Worm (Caenorhabditis elegans) whole organism, L2 larva: Measurements from ENCODE around the gene srj-25.

ENCODE experiments used
- C34F6.9 ChIP-seq: fragments of 150-350 bp; optimal IDR thresholded peaks from 2 replicates; lab custom pipeline; 2014; ENCODE audit warnings: missing biosample characterization, missing genetic modification characterization
- F13H6.1 ChIP-seq: sonication (generic microtip); optimal IDR thresholded peaks from 2 replicates; lab custom pipeline; 2016; ENCODE audit warnings: missing genetic modification characterization, missing compliant biosample characterization
- R02D3.7 ChIP-seq: fragments of 150-350 bp; optimal IDR thresholded peaks from 2 replicates; lab custom pipeline; 2014; ENCODE audit warnings: missing biosample characterization, missing genetic modification characterization
- Y55F3AM.14 ChIP-seq: fragments of 200-800 bp; sonication (Bioruptor generic); optimal IDR thresholded peaks from 2 replicates; lab custom pipeline; 2018; ENCODE audit warnings: mild to moderate bottlenecking, missing genetic modification characterization, missing compliant biosample characterization
- alr-1 ChIP-seq: fragments of 150-350 bp; optimal IDR thresholded peaks from 2 replicates; lab custom pipeline; 2014; ENCODE audit warnings: missing biosample characterization, missing genetic modification characterization
- aly-2 ChIP-seq: fragments of 150-350 bp; optimal IDR thresholded peaks from 2 replicates; lab custom pipeline; 2014; ENCODE audit warnings: missing biosample characterization, missing genetic modification characterization
- ama-1 ChIP-seq: fragments of 150-350 bp; optimal IDR thresholded peaks from 2 replicates; lab custom pipeline; 2018; ENCODE audit warnings: inconsistent platforms
- blmp-1 ChIP-seq: sonication (generic microtip); optimal IDR thresholded peaks from 2 replicates; lab custom pipeline; 2017; ENCODE audit warnings: missing genetic modification characterization, mild to moderate bottlenecking, missing compliant biosample characterization, antibody characterized with exemption, moderate library complexity; ENCODE audit not compliant: insufficient read depth
- ceh-16 ChIP-seq: fragments of 150-350 bp; optimal IDR thresholded peaks from 2 replicates; lab custom pipeline; 2014; ENCODE audit warnings: missing biosample characterization, missing genetic modification characterization
- ceh-82 ChIP-seq: fragments of 150-350 bp; optimal IDR thresholded peaks from 2 replicates; lab custom pipeline; 2014; ENCODE audit warnings: missing biosample characterization, missing genetic modification characterization
- crh-2 ChIP-seq: sonication (generic microtip); optimal IDR thresholded peaks from 2 replicates; lab custom pipeline; 2017; ENCODE audit warnings: missing biosample characterization, missing genetic modification characterization
- dmd-4 ChIP-seq: sonication (generic microtip); optimal IDR thresholded peaks from 2 replicates; lab custom pipeline; 2017; ENCODE audit warnings: missing biosample characterization, missing genetic modification characterization
- egl-27 ChIP-seq: sonication (generic microtip); optimal IDR thresholded peaks from 3 replicates; lab custom pipeline; 2017; ENCODE audit warnings: missing biosample characterization, missing genetic modification reagents, missing genetic modification characterization
- elt-1 ChIP-seq: fragments of 150-350 bp; optimal IDR thresholded peaks from 2 replicates; lab custom pipeline; 2014; ENCODE audit warnings: missing biosample characterization, missing genetic modification characterization
- elt-3 ChIP-seq: sonication (generic microtip); optimal IDR thresholded peaks from 2 replicates; lab custom pipeline; 2017; ENCODE audit warnings: missing biosample characterization, missing genetic modification characterization
- gmeb-1 ChIP-seq: fragments of 150-350 bp; optimal IDR thresholded peaks from 2 replicates; lab custom pipeline; 2014; ENCODE audit warnings: missing biosample characterization, missing genetic modification characterization
- lin-11 ChIP-seq: fragments of 150-350 bp; sonication (generic microtip); optimal IDR thresholded peaks from 2 replicates; lab custom pipeline; 2014; ENCODE audit warnings: missing biosample characterization, missing genetic modification characterization, inconsistent platforms, mixed read lengths
- lin-13 ChIP-seq: fragments of 150-350 bp; optimal IDR thresholded peaks from 2 replicates; lab custom pipeline; 2014; ENCODE audit warnings: missing biosample characterization, missing genetic modification reagents, missing genetic modification characterization
- mab-5 ChIP-seq: fragments of 150-350 bp; optimal IDR thresholded peaks from 2 replicates; lab custom pipeline; 2014; ENCODE audit warnings: missing biosample characterization, missing genetic modification characterization
- mbf-1 ChIP-seq: sonication (generic microtip); optimal IDR thresholded peaks from 2 replicates; lab custom pipeline; 2017; ENCODE audit warnings: missing biosample characterization, missing genetic modification characterization
- mdl-1 ChIP-seq, 2 experiments: fragments of 150-350 bp in 1 of 2; sonication (generic microtip) in 1 of 2; optimal IDR thresholded peaks; 2 replicates each; lab custom pipeline; 2017; ENCODE audit warnings: missing biosample characterization in 2 of 2, missing genetic modification characterization in 2 of 2
- nhr-10 ChIP-seq: sonication (generic microtip); optimal IDR thresholded peaks from 2 replicates; lab custom pipeline; 2017; ENCODE audit warnings: missing biosample characterization, missing genetic modification characterization
- nhr-11 ChIP-seq: fragments of 150-350 bp; optimal IDR thresholded peaks from 2 replicates; lab custom pipeline; 2014; ENCODE audit warnings: missing biosample characterization, missing genetic modification characterization
- nhr-129 ChIP-seq: fragments of 150-350 bp; optimal IDR thresholded peaks from 2 replicates; lab custom pipeline; 2014; ENCODE audit warnings: missing biosample characterization, missing genetic modification characterization
- nhr-23 ChIP-seq: fragments of 150-350 bp; optimal IDR thresholded peaks from 2 replicates; lab custom pipeline; 2014; ENCODE audit warnings: missing biosample characterization, missing genetic modification reagents, missing genetic modification characterization
- nhr-237 ChIP-seq: fragments of 150-350 bp; optimal IDR thresholded peaks from 2 replicates; lab custom pipeline; 2014; ENCODE audit warnings: missing biosample characterization, missing genetic modification characterization
- nhr-25 ChIP-seq: fragments of 150-350 bp; sonication (generic microtip); optimal IDR thresholded peaks from 3 replicates; lab custom pipeline; 2014; ENCODE audit warnings: missing biosample characterization, missing genetic modification characterization
- nhr-6 ChIP-seq: fragments of 150-350 bp; optimal IDR thresholded peaks from 2 replicates; lab custom pipeline; 2014; ENCODE audit warnings: missing biosample characterization, missing genetic modification characterization
- nhr-77 ChIP-seq: fragments of 150-350 bp; optimal IDR thresholded peaks from 2 replicates; lab custom pipeline; 2014; ENCODE audit warnings: missing biosample characterization, missing genetic modification characterization
- peb-1 ChIP-seq: fragments of 150-350 bp; optimal IDR thresholded peaks from 2 replicates; lab custom pipeline; 2014; ENCODE audit warnings: missing biosample characterization, missing genetic modification characterization
- sem-4 ChIP-seq: fragments of 150-350 bp; optimal IDR thresholded peaks from 2 replicates; lab custom pipeline; 2014; ENCODE audit warnings: missing biosample characterization, missing genetic modification reagents, missing genetic modification characterization
- sma-9 ChIP-seq, 2 experiments: fragments of 150-350 bp in 1 of 2; sonication (generic microtip) in 1 of 2; optimal IDR thresholded peaks; 2 replicates each; lab custom pipeline; 2014 to 2016; ENCODE audit warnings: missing genetic modification characterization in 2 of 2, mild to moderate bottlenecking in 1 of 2, missing biosample characterization in 1 of 2, missing compliant biosample characterization in 1 of 2, missing genetic modification reagents in 1 of 2, moderate library complexity in 1 of 2
- snpc-4 ChIP-seq: fragments of 150-350 bp; optimal IDR thresholded peaks from 2 replicates; lab custom pipeline; 2014; ENCODE audit warnings: missing biosample characterization, missing genetic modification characterization
- unc-55 ChIP-seq: fragments of 150-350 bp; sonication (generic microtip); optimal IDR thresholded peaks from 3 replicates; lab custom pipeline; 2014; ENCODE audit warnings: missing biosample characterization, missing genetic modification reagents, missing genetic modification characterization
- zag-1 ChIP-seq: fragments of 150-350 bp; optimal IDR thresholded peaks from 2 replicates; lab custom pipeline; 2014; ENCODE audit warnings: missing biosample characterization, missing genetic modification characterization
- ztf-1 ChIP-seq: fragments of 200-800 bp; sonication (Bioruptor generic); conservative IDR thresholded peaks from 2 replicates; pipeline ENCODE4 v1.3.6; 2022; ENCODE audit warnings: missing genetic modification characterization, missing compliant biosample characterization
- ztf-11 ChIP-seq: sonication (generic microtip); optimal IDR thresholded peaks from 2 replicates; lab custom pipeline; 2017; ENCODE audit warnings: missing biosample characterization, missing genetic modification characterization
- ztf-4 ChIP-seq: fragments of 150-350 bp; optimal IDR thresholded peaks from 2 replicates; lab custom pipeline; 2014; ENCODE audit warnings: missing biosample characterization, missing genetic modification characterization

The srj-25 gene

ce11 chrV:722889-723288 lies 13.2 kb downstream of the srj-25 start:
- no peak for TF ChIP-seq mab-5 (tag; lab: Kevin White, UChicago)
- TF ChIP-seq zag-1 (tag; lab: Kevin White, UChicago): no peak
- TF ChIP-seq nhr-10 (tag; lab: Kevin White, UChicago): no peak
- TF ChIP-seq ztf-4: no peak
- TF ChIP-seq nhr-6: no peak
- no peak for TF ChIP-seq nhr-129 (tag; lab: Kevin White, UChicago)
- TF ChIP-seq aly-2 (tag; lab: Kevin White, UChicago): no peak
- no peak for TF ChIP-seq nhr-237
- no peak for TF ChIP-seq blmp-1
- no peak for TF ChIP-seq mbf-1 (tag; lab: Kevin White, UChicago)

ce11 chrV:719731-720130 lies 16.3 kb downstream of the srj-25 start, which contains the start of gene srbc-40:
Gene srbc-40, minus strand, starts transcription at chrV:719831.
- no peak for TF ChIP-seq R02D3.7
- TF ChIP-seq ceh-16: no peak
- TF ChIP-seq crh-2 (tag; lab: Kevin White, UChicago): no peak
- TF ChIP-seq nhr-10 (tag; lab: Kevin White, UChicago): no peak
- no peak for TF ChIP-seq gmeb-1 (tag; lab: Kevin White, UChicago)
- TF ChIP-seq snpc-4: no peak
- no peak for TF ChIP-seq mab-5 (tag; lab: Kevin White, UChicago)
- TF ChIP-seq dmd-4 (tag; lab: Kevin White, UChicago): no peak
- TF ChIP-seq Y55F3AM.14 (GFP tag; lab: Kevin White, UChicago): no peak
- TF ChIP-seq ceh-82 (tag; lab: Kevin White, UChicago): no peak
- TF ChIP-seq elt-1: no peak
- no peak for TF ChIP-seq mdl-1 (tag; optimal IDR thresholded peaks at IDR 0.05; lab: Kevin White, UChicago)
- no peak for TF ChIP-seq nhr-23 (tag; lab: Kevin White, UChicago)
- no peak for TF ChIP-seq zag-1 (tag; lab: Kevin White, UChicago)

- TF ChIP-seq unc-55 (GFP tag; lab: Kevin White, UChicago): no peak
- TF ChIP-seq nhr-11 (tag; lab: Kevin White, UChicago): no peak
- no peak for TF ChIP-seq peb-1 (tag; lab: Kevin White, UChicago)
- TF ChIP-seq nhr-129 (tag; lab: Kevin White, UChicago): no peak
- TF ChIP-seq mab-5 (tag; lab: Kevin White, UChicago): no peak
- TF ChIP-seq ceh-16: no peak
- TF ChIP-seq dmd-4 (tag; lab: Kevin White, UChicago): no peak
- no peak for TF ChIP-seq nhr-237
- no peak for TF ChIP-seq nhr-6
- TF ChIP-seq ztf-11 (tag; lab: Kevin White, UChicago): no peak
- no peak for TF ChIP-seq nhr-77 (tag; lab: Kevin White, UChicago)
- no peak for TF ChIP-seq snpc-4
- TF ChIP-seq egl-27 (tag; lab: Kevin White, UChicago): no peak
- no peak for TF ChIP-seq elt-3 (tag; lab: Kevin White, UChicago)
- TF ChIP-seq gmeb-1 (tag; lab: Kevin White, UChicago): no peak
- TF ChIP-seq C34F6.9 (tag; lab: Kevin White, UChicago): no peak
- no peak for TF ChIP-seq lin-11
- TF ChIP-seq aly-2 (tag; lab: Kevin White, UChicago): no peak
- no peak for TF ChIP-seq zag-1 (tag; lab: Kevin White, UChicago)
Observed at ce11 chrV:712882-713281, 23.2 kb downstream of the srj-25 start, which contains the start of gene cyp-33C11. Gene cyp-33C11, minus strand, starts transcription at chrV:712982.

- TF ChIP-seq alr-1 (tag; lab: Kevin White, UChicago): no peak
- no peak for TF ChIP-seq mdl-1 (tag; optimal IDR thresholded peaks at IDR 0.05; lab: Kevin White, UChicago)
Observed at ce11 chrV:708808-709207, 27.3 kb downstream of the srj-25 start, which contains the start of gene srbc-39. Gene srbc-39, plus strand, starts transcription at chrV:709108.

- TF ChIP-seq Y55F3AM.14 (GFP tag; lab: Kevin White, UChicago) (no peak), ztf-11 (tag; lab: Kevin White, UChicago) (no peak), nhr-25 (tag; lab: Kevin White, UChicago) (no peak), F13H6.1 (no peak), ceh-82 (tag; lab: Kevin White, UChicago) (no peak), mbf-1 (tag; lab: Kevin White, UChicago) (no peak), crh-2 (tag; lab: Kevin White, UChicago) (no peak), ztf-1 (GFP tag; lab: Robert Waterston, UW) (no peak), aly-2 (tag; lab: Kevin White, UChicago) (no peak), sma-9 (GFP tag; optimal IDR thresholded peaks at IDR 0.05; lab: Kevin White, UChicago) (no peak), sma-9 (tag; optimal IDR thresholded peaks at IDR 0.05; lab: Kevin White, UChicago) (no peak), ama-1 (no peak), nhr-77 (tag; lab: Kevin White, UChicago) (no peak), lin-13 (GFP tag; lab: Kevin White, UChicago) (no peak), ztf-4 (no peak), nhr-11 (tag; lab: Kevin White, UChicago) (no peak), C34F6.9 (tag; lab: Kevin White, UChicago) (no peak), alr-1 (tag; lab: Kevin White, UChicago) (no peak), gmeb-1 (tag; lab: Kevin White, UChicago) (no peak), peb-1 (tag; lab: Kevin White, UChicago) (no peak), sem-4 (no peak)
Observed at ce11 chrV:706918-707317, 29.2 kb downstream of the srj-25 start, which contains the start of gene srbc-38. Gene srbc-38, plus strand, starts transcription at chrV:707218.
